Fruit fly (Drosophila melanogaster) S2 (cell line): ENCODE results near the gene Dph1.

ENCODE experiments used
- CG8478 ChIP-seq: fragments of >200 bp; optimal IDR thresholded peaks from 2 replicates; lab custom pipeline; 2018
- CTCF ChIP-seq, 2 experiments: fragments of >200 bp; optimal IDR thresholded peaks; 2 replicates each; lab custom pipeline; 2018

DNA sequence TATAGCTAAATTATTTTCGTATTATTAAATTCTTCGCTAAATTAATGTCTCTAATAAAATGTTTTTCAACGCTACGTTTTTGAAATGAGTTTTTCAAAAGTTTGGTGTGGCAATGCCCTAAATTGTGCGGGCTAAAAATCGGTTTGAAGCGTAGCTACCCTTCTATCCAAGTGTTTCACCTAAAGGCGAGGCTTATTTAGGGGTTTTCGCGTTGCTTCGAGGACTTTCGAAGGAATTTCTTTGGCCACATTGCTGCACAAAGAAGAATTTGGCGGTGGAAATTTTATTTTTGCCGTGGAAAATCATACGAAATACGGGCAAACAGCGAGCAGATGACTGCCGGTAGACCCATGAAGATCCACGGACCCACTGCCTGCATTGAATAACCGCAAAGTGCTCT is 15.0 kb downstream of the Dph1 start, which contains the start of gene TfIIEalpha:
- TF ChIP-seq CG8478 (lab: Kevin White, UChicago) (no peak), CTCF (optimal IDR thresholded peaks at IDR 0.05; lab: Kevin White, UChicago) (peak; percentile 41 to 56)
